Worm (Caenorhabditis elegans) whole organism, L1 larva: ENCODE measurements around the gene frpr-15.

ENCODE experiments used
- ama-1 ChIP-seq: fragments of 150-350 bp; optimal IDR thresholded peaks from 2 replicates; lab custom pipeline; 2014
- ceh-82 ChIP-seq, 3 experiments: fragments of 150-350 bp in 1 of 3; sonication (generic microtip) in 2 of 3; optimal IDR thresholded peaks; 2 replicates each; lab custom pipeline; 2014 to 2017; ENCODE audit warnings: missing biosample characterization in 3 of 3, missing genetic modification characterization in 3 of 3
- ces-1 ChIP-seq: fragments of 150-350 bp; optimal IDR thresholded peaks from 2 replicates; lab custom pipeline; 2014; ENCODE audit warnings: missing biosample characterization, missing genetic modification reagents, missing genetic modification characterization
- dpl-1 ChIP-seq, 3 experiments: fragments of 150-350 bp in 2 of 3; sonication (generic microtip) in 1 of 3; optimal IDR thresholded peaks; 2 replicates each; lab custom pipeline; 2014 to 2017; ENCODE audit warnings: missing biosample characterization in 3 of 3, missing genetic modification characterization in 3 of 3, missing genetic modification reagents in 3 of 3
- lin-15B ChIP-seq: fragments of 150-350 bp; sonication (generic microtip); optimal IDR thresholded peaks from 3 replicates; lab custom pipeline; 2014; ENCODE audit warnings: missing biosample characterization, missing genetic modification characterization
- nhr-77 ChIP-seq: fragments of 150-350 bp; optimal IDR thresholded peaks from 2 replicates; lab custom pipeline; 2014; ENCODE audit warnings: missing biosample characterization, missing genetic modification characterization
- pqm-1 ChIP-seq: sonication (generic microtip); optimal IDR thresholded peaks from 3 replicates; lab custom pipeline; 2017; ENCODE audit warnings: missing biosample characterization, missing genetic modification characterization
- unc-62 ChIP-seq: fragments of 150-350 bp; optimal IDR thresholded peaks from 2 replicates; lab custom pipeline; 2014; ENCODE audit warnings: missing biosample characterization, missing genetic modification reagents, missing genetic modification characterization
- ztf-11 ChIP-seq, 2 experiments: sonication (generic microtip); optimal IDR thresholded peaks; 2 replicates each; lab custom pipeline; 2016 to 2017; ENCODE audit warnings: missing genetic modification characterization in 2 of 2, missing biosample characterization in 1 of 2, missing compliant biosample characterization in 1 of 2

ce11 chrV:12701613-12702012 is 21.7 kb downstream of the frpr-15 start:
- TF ChIP-seq ceh-82 (tag; optimal IDR thresholded peaks at IDR 0.05; lab: Kevin White, UChicago), result no peak
- no peak for TF ChIP-seq dpl-1 (GFP tag; optimal IDR thresholded peaks at IDR 0.05; lab: Kevin White, UChicago)
- no peak for TF ChIP-seq pqm-1
- TF ChIP-seq nhr-77 (tag; lab: Kevin White, UChicago), result no peak
- no peak for TF ChIP-seq unc-62 (GFP tag; lab: Kevin White, UChicago)
- TF ChIP-seq ces-1 (GFP tag; lab: Kevin White, UChicago), result peak; percentile 42
- TF ChIP-seq lin-15B (tag; lab: Kevin White, UChicago), result no peak
- TF ChIP-seq ztf-11 (tag; optimal IDR thresholded peaks at IDR 0.05; lab: Kevin White, UChicago), result no peak
- no peak for TF ChIP-seq ama-1 (lab: Kevin White, UChicago)
